Worm (Caenorhabditis elegans) whole organism, L1 larva: Measurements from ENCODE around the gene lea-1.

Experiments used
- Y116A8C.19 ChIP-seq: sonication (generic microtip); optimal IDR thresholded peaks from 2 replicates; lab custom pipeline; 2016; ENCODE audit warnings: missing compliant biosample characterization, missing genetic modification characterization, borderline replicate concordance
- alr-1 ChIP-seq: fragments of 200-800 bp; sonication (Bioruptor generic); optimal IDR thresholded peaks from 2 replicates; lab custom pipeline; 2018; ENCODE audit warnings: borderline replicate concordance, mild to moderate bottlenecking, missing genetic modification characterization, missing compliant biosample characterization
- ama-1 ChIP-seq: fragments of 150-350 bp; optimal IDR thresholded peaks from 2 replicates; lab custom pipeline; 2014
- blmp-1 ChIP-seq: fragments of 150-350 bp; optimal IDR thresholded peaks from 2 replicates; lab custom pipeline; 2014; ENCODE audit warnings: missing biosample characterization, missing genetic modification characterization
- ceh-8 ChIP-seq: fragments of 200-800 bp; sonication (Bioruptor generic); optimal IDR thresholded peaks from 2 replicates; lab custom pipeline; 2018; ENCODE audit warnings: mild to moderate bottlenecking, missing genetic modification characterization, moderate library complexity, missing compliant biosample characterization
- ceh-82 ChIP-seq, 3 experiments: fragments of 150-350 bp in 1 of 3; sonication (generic microtip) in 2 of 3; optimal IDR thresholded peaks; 2 replicates each; lab custom pipeline; 2014 to 2017; ENCODE audit warnings: missing biosample characterization in 3 of 3, missing genetic modification characterization in 3 of 3
- ceh-88 ChIP-seq: fragments of 200-800 bp; sonication (Bioruptor generic); IDR thresholded peaks from 2 replicates; pipeline ENCODE4 v1.3.6; 2022; ENCODE audit warnings: missing genetic modification characterization, missing compliant biosample characterization
- dpl-1 ChIP-seq, 3 experiments: fragments of 150-350 bp in 2 of 3; sonication (generic microtip) in 1 of 3; optimal IDR thresholded peaks; 2 replicates each; lab custom pipeline; 2014 to 2017; ENCODE audit warnings: missing biosample characterization in 3 of 3, missing genetic modification characterization in 3 of 3, missing genetic modification reagents in 3 of 3
- dsc-1 ChIP-seq: sonication (generic microtip); optimal IDR thresholded peaks from 2 replicates; lab custom pipeline; 2016; ENCODE audit warnings: mild to moderate bottlenecking, missing genetic modification characterization, missing compliant biosample characterization
- efl-1 ChIP-seq, 4 experiments: fragments of 150-350 bp; optimal IDR thresholded peaks in 3 of 4; peaks in 1 of 4; 1 replicate in 1 of 4; 2 replicates in 3 of 4; lab custom pipeline; 2014; ENCODE audit warnings: missing biosample characterization in 2 of 4, missing genetic modification characterization in 2 of 4, missing genetic modification reagents in 2 of 4
- egl-13 ChIP-seq: sonication (generic microtip); optimal IDR thresholded peaks from 2 replicates; lab custom pipeline; 2016; ENCODE audit warnings: missing genotype, missing genetic modification reagents, missing genetic modification characterization, missing compliant biosample characterization
- egl-27 ChIP-seq, 2 experiments: fragments of 150-350 bp in 1 of 2; sonication (generic microtip); optimal IDR thresholded peaks; 3 replicates each; lab custom pipeline; 2017 to 2018; ENCODE audit warnings: missing biosample characterization in 2 of 2, missing genetic modification characterization in 2 of 2, missing genetic modification reagents in 2 of 2
- elt-2 ChIP-seq: sonication (generic microtip); optimal IDR thresholded peaks from 2 replicates; lab custom pipeline; 2016; ENCODE audit warnings: missing genetic modification characterization, mild to moderate bottlenecking, inconsistent platforms, missing compliant biosample characterization, missing genetic modification reagents
- elt-3 ChIP-seq, 6 experiments: fragments of 150-350 bp in 1 of 6; sonication (generic microtip); optimal IDR thresholded peaks; 2 replicates each; lab custom pipeline; 2017 to 2018; ENCODE audit warnings: missing biosample characterization in 6 of 6, missing genetic modification characterization in 6 of 6, inconsistent platforms in 1 of 6
- ets-5 ChIP-seq: fragments of 200-800 bp; sonication (Bioruptor generic); IDR thresholded peaks from 2 replicates; pipeline ENCODE4 v1.3.6; 2022; ENCODE audit warnings: missing genetic modification characterization, missing compliant biosample characterization
- fkh-10 ChIP-seq: sonication (generic microtip); optimal IDR thresholded peaks from 2 replicates; lab custom pipeline; 2017; ENCODE audit warnings: missing biosample characterization, missing genetic modification reagents, missing genetic modification characterization
- fos-1 ChIP-seq: fragments of 150-350 bp; optimal IDR thresholded peaks from 2 replicates; lab custom pipeline; 2014; ENCODE audit warnings: missing biosample characterization, missing genetic modification characterization
- grh-1 ChIP-seq: fragments of 200-800 bp; sonication (Bioruptor generic); IDR thresholded peaks from 2 replicates; pipeline ENCODE4 v1.3.6; 2022; ENCODE audit warnings: missing genetic modification reagents, missing genetic modification characterization, missing compliant biosample characterization
- hlh-17 ChIP-seq: fragments of 200-800 bp; sonication (Bioruptor generic); optimal IDR thresholded peaks from 2 replicates; lab custom pipeline; 2018; ENCODE audit warnings: missing genetic modification characterization, mild to moderate bottlenecking, missing compliant biosample characterization, moderate library complexity, borderline replicate concordance
- hlh-4 ChIP-seq: sonication (generic microtip); optimal IDR thresholded peaks from 2 replicates; lab custom pipeline; 2016; ENCODE audit warnings: mild to moderate bottlenecking, missing genetic modification characterization, missing compliant biosample characterization
- hpl-2 ChIP-seq: fragments of 150-350 bp; optimal IDR thresholded peaks from 2 replicates; lab custom pipeline; 2014; ENCODE audit warnings: missing biosample characterization, missing genetic modification reagents, missing genetic modification characterization
- isw-1 ChIP-seq: fragments of 200-800 bp; sonication (Bioruptor generic); IDR thresholded peaks from 2 replicates; pipeline ENCODE4 v1.3.6; 2022; ENCODE audit warnings: missing genetic modification characterization, missing compliant biosample characterization
- jun-1 ChIP-seq: fragments of 150-350 bp; optimal IDR thresholded peaks from 2 replicates; lab custom pipeline; 2014; ENCODE audit warnings: missing biosample characterization, missing genetic modification reagents, missing genetic modification characterization
- lin-14 ChIP-seq: fragments of 200-800 bp; sonication (Bioruptor generic); optimal IDR thresholded peaks from 2 replicates; lab custom pipeline; 2018; ENCODE audit warnings: mild to moderate bottlenecking, missing genetic modification characterization, moderate library complexity, missing compliant biosample characterization
- lin-15B ChIP-seq: fragments of 150-350 bp; sonication (generic microtip); optimal IDR thresholded peaks from 3 replicates; lab custom pipeline; 2014; ENCODE audit warnings: missing biosample characterization, missing genetic modification characterization
- lin-35 ChIP-seq, 2 experiments: fragments of 150-350 bp; optimal IDR thresholded peaks; 2 replicates each; lab custom pipeline; 2014; ENCODE audit warnings: missing biosample characterization in 2 of 2, missing genetic modification characterization in 2 of 2, missing genetic modification reagents in 2 of 2
- lir-3 ChIP-seq: sonication (generic microtip); optimal IDR thresholded peaks from 2 replicates; lab custom pipeline; 2016; ENCODE audit warnings: mild to moderate bottlenecking, missing genetic modification characterization, moderate library complexity, missing compliant biosample characterization; ENCODE audit not compliant: poor library complexity
- mab-9 ChIP-seq: fragments of 200-800 bp; sonication (Bioruptor generic); IDR thresholded peaks from 2 replicates; pipeline ENCODE4 v1.3.6; 2022; ENCODE audit warnings: missing genetic modification reagents, missing genetic modification characterization, missing compliant biosample characterization
- mdl-1 ChIP-seq, 2 experiments: fragments of 150-350 bp; optimal IDR thresholded peaks; 2 replicates each; lab custom pipeline; 2014 to 2017; ENCODE audit warnings: missing biosample characterization in 2 of 2, missing genetic modification characterization in 2 of 2, inconsistent platforms in 1 of 2
- nhr-12 ChIP-seq: sonication (generic microtip); optimal IDR thresholded peaks from 2 replicates; lab custom pipeline; 2017; ENCODE audit warnings: missing biosample characterization, missing genetic modification characterization
- nhr-19 ChIP-seq: fragments of 200-800 bp; sonication (Bioruptor generic); conservative IDR thresholded peaks from 2 replicates; pipeline ENCODE4 v1.3.6; 2022; ENCODE audit warnings: missing genetic modification characterization, missing compliant biosample characterization
- nhr-20 ChIP-seq: sonication (generic microtip); optimal IDR thresholded peaks from 2 replicates; lab custom pipeline; 2016; ENCODE audit warnings: mild to moderate bottlenecking, missing genetic modification characterization, missing compliant biosample characterization
- nhr-28 ChIP-seq: fragments of 150-350 bp; optimal IDR thresholded peaks from 2 replicates; lab custom pipeline; 2014; ENCODE audit warnings: missing biosample characterization, missing genetic modification characterization
- nhr-47 ChIP-seq: sonication (generic microtip); optimal IDR thresholded peaks from 2 replicates; lab custom pipeline; 2016; ENCODE audit warnings: mild to moderate bottlenecking, missing genetic modification characterization, moderate library complexity, missing compliant biosample characterization
- nhr-71 ChIP-seq: sonication (generic microtip); optimal IDR thresholded peaks from 2 replicates; lab custom pipeline; 2016; ENCODE audit warnings: mild to moderate bottlenecking, missing genetic modification characterization, moderate library complexity, missing compliant biosample characterization
- nhr-76 ChIP-seq: sonication (generic microtip); optimal IDR thresholded peaks from 2 replicates; lab custom pipeline; 2017; ENCODE audit warnings: missing biosample characterization, missing genetic modification characterization
- nhr-84 ChIP-seq: sonication (generic microtip); optimal IDR thresholded peaks from 2 replicates; lab custom pipeline; 2017; ENCODE audit warnings: missing biosample characterization, missing genetic modification characterization
- nhr-85 ChIP-seq: sonication (generic microtip); peaks from one replicate; lab custom pipeline; 2016; ENCODE audit warnings: missing genetic modification characterization, inconsistent platforms, missing compliant biosample characterization
- pax-3 ChIP-seq: fragments of 200-800 bp; sonication (Bioruptor generic); optimal IDR thresholded peaks from 2 replicates; lab custom pipeline; 2018; ENCODE audit warnings: mild to moderate bottlenecking, missing genetic modification characterization, moderate library complexity, missing compliant biosample characterization
- rnt-1 ChIP-seq: sonication (generic microtip); optimal IDR thresholded peaks from 2 replicates; lab custom pipeline; 2016; ENCODE audit warnings: mild to moderate bottlenecking, missing genetic modification characterization, moderate library complexity, missing compliant biosample characterization
- skn-1 ChIP-seq: fragments of 150-350 bp; optimal IDR thresholded peaks from 2 replicates; lab custom pipeline; 2014; ENCODE audit warnings: missing biosample characterization, missing genetic modification characterization
- snpc-4 ChIP-seq: fragments of 150-350 bp; optimal IDR thresholded peaks from 2 replicates; lab custom pipeline; 2014; ENCODE audit warnings: missing biosample characterization, missing genetic modification characterization
- snu-23 ChIP-seq: sonication (generic microtip); optimal IDR thresholded peaks from 2 replicates; lab custom pipeline; 2016; ENCODE audit warnings: missing genetic modification characterization, missing compliant biosample characterization
- sup-37 ChIP-seq: fragments of 200-800 bp; sonication (Bioruptor generic); optimal IDR thresholded peaks from 2 replicates; lab custom pipeline; 2018; ENCODE audit warnings: mild to moderate bottlenecking, missing genetic modification characterization, missing compliant biosample characterization
- swsn-7 ChIP-seq: sonication (generic microtip); optimal IDR thresholded peaks from 2 replicates; lab custom pipeline; 2016; ENCODE audit warnings: missing genetic modification characterization, missing compliant biosample characterization
- tlp-1 ChIP-seq: fragments of 150-350 bp; optimal IDR thresholded peaks from 2 replicates; lab custom pipeline; 2014; ENCODE audit warnings: missing biosample characterization, missing genetic modification characterization
- unc-130 ChIP-seq: fragments of 150-350 bp; optimal IDR thresholded peaks from 2 replicates; lab custom pipeline; 2017; ENCODE audit warnings: missing biosample characterization, missing genetic modification characterization, inconsistent platforms
- unc-86 ChIP-seq: sonication (generic microtip); optimal IDR thresholded peaks from 2 replicates; lab custom pipeline; 2016; ENCODE audit warnings: missing genetic modification characterization, missing compliant biosample characterization
- vab-15 ChIP-seq: sonication (generic microtip); optimal IDR thresholded peaks from 2 replicates; lab custom pipeline; 2017; ENCODE audit warnings: missing genotype, mild to moderate bottlenecking, missing genetic modification characterization, missing compliant biosample characterization

The lea-1 gene

ce11 chrV:10041484-10041883, 29.8 kb downstream of the lea-1 start (continued):
- TF ChIP-seq isw-1 (GFP tag; lab: Robert Waterston, UW), result peak; percentile 8; the same call in 1 of the 2 replicates
- peak; percentile 68 for TF ChIP-seq lin-14 (GFP tag; lab: Kevin White, UChicago)
- no peak for TF ChIP-seq ama-1 (lab: Kevin White, UChicago)
- peak; percentile 22 for TF ChIP-seq swsn-7 (tag; lab: Kevin White, UChicago)
- TF ChIP-seq ceh-82 (tag; optimal IDR thresholded peaks at IDR 0.05; lab: Kevin White, UChicago), result peak in 1 of 3 experiments; percentile 50
- no peak for TF ChIP-seq ets-5 (GFP tag; lab: Robert Waterston, UW)
- no peak for TF ChIP-seq nhr-76 (tag; lab: Kevin White, UChicago)
- TF ChIP-seq skn-1 (tag; lab: Kevin White, UChicago), result no peak

DNA sequence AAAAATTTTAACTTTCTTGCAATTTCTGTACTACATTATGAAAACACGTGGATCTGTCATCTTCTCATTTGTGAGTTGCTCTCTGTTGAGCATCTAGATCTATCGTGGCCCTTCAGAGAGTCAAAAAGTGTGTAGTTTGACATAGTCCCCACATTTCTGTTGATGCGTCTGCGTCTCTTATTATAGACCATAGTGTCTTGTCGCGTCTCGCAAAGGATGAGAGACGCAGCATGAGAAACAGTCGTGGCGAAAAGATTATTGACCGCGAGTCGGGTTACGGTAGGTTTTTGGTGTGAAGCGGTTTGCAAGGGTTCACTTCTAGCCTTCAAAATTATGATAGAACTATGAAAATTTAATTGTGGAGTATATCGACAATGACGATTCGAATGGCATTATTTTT, 30.5 kb downstream of the lea-1 start:
- TF ChIP-seq nhr-85 (tag; lab: Kevin White, UChicago) (peak; percentile 87), hpl-2 (GFP tag; lab: Kevin White, UChicago) (no peak), grh-1 (peak; percentile 57), efl-1 (optimal IDR thresholded peaks at IDR 0.05; lab: Kevin White, UChicago) (peak; percentile 71 to 85), efl-1 (GFP tag; optimal IDR thresholded peaks at IDR 0.05 in 1 of 2; lab: Kevin White, UChicago) (peak; percentile 21 to 92), nhr-47 (peak; percentile 80), ceh-8 (GFP tag; lab: Kevin White, UChicago) (no peak), snpc-4 (peak; percentile 11), mdl-1 (tag; optimal IDR thresholded peaks at IDR 0.05; lab: Kevin White, UChicago) (peak in 1 of 2 experiments; percentile 68), hlh-4 (tag; lab: Kevin White, UChicago) (no peak), ceh-82 (tag; optimal IDR thresholded peaks at IDR 0.05; lab: Kevin White, UChicago) (peak; percentile 74 to 83 (median 74)), pax-3 (tag; lab: Kevin White, UChicago) (no peak), jun-1 (tag; lab: Kevin White, UChicago) (peak; percentile 67), fos-1 (tag; lab: Kevin White, UChicago) (peak; percentile 69), nhr-84 (tag; lab: Kevin White, UChicago) (no peak), elt-3 (tag; optimal IDR thresholded peaks at IDR 0.05; lab: Kevin White, UChicago) (no peak), tlp-1 (tag; lab: Kevin White, UChicago) (no peak), nhr-20 (tag; lab: Kevin White, UChicago) (peak; percentile 92), rnt-1 (tag; lab: Kevin White, UChicago) (peak; percentile 90), dsc-1 (tag; lab: Kevin White, UChicago) (peak; percentile 54), snu-23 (GFP tag; lab: Kevin White, UChicago) (peak; percentile 81), elt-2 (peak; percentile 17), Y116A8C.19 (tag; lab: Kevin White, UChicago) (no peak), nhr-19 (GFP tag; lab: Robert Waterston, UW) (peak; percentile 55), unc-86 (tag; lab: Kevin White, UChicago) (peak; percentile 68), egl-13 (tag; lab: Kevin White, UChicago) (peak; percentile 45), lin-15B (tag; lab: Kevin White, UChicago) (no peak), dpl-1 (GFP tag; optimal IDR thresholded peaks at IDR 0.05; lab: Kevin White, UChicago) (peak in 2 of 3 experiments; percentile 38), swsn-7 (tag; lab: Kevin White, UChicago) (peak; percentile 81), lin-35 (GFP tag; optimal IDR thresholded peaks at IDR 0.05; lab: Kevin White, UChicago) (peak; percentile 58 to 73), hlh-17 (GFP tag; lab: Kevin White, UChicago) (no peak), isw-1 (GFP tag; lab: Robert Waterston, UW) (peak; percentile 28; the same call in 1 of the 2 replicates), nhr-12 (tag; lab: Kevin White, UChicago) (no peak), sup-37 (no peak), blmp-1 (peak; percentile 72), nhr-28 (no peak), unc-130 (tag; lab: Kevin White, UChicago) (peak; percentile 55), ama-1 (lab: Kevin White, UChicago) (peak; percentile 12), mab-9 (GFP tag; lab: Robert Waterston, UW) (no peak), ceh-88 (GFP tag; lab: Robert Waterston, UW) (no peak), alr-1 (tag; lab: Kevin White, UChicago) (no peak), lir-3 (tag; lab: Kevin White, UChicago) (peak; percentile 4), egl-27 (tag; optimal IDR thresholded peaks at IDR 0.05; lab: Kevin White, UChicago) (peak in 1 of 2 experiments; percentile 24), fkh-10 (GFP tag; lab: Kevin White, UChicago) (peak; percentile 31), nhr-71 (tag; lab: Kevin White, UChicago) (peak; percentile 86), vab-15 (tag; lab: Kevin White, UChicago) (no peak)
